Fruit fly (Drosophila melanogaster) whole organism, prepupa: ENCODE results near the gene Top3beta.

Experiments
- Blimp-1 ChIP-seq: fragments of 200-800 bp; sonication (Bioruptor generic); optimal IDR thresholded peaks from 3 replicates; lab custom pipeline; 2017; ENCODE audit warnings: missing biosample characterization, missing genetic modification characterization, mild to moderate bottlenecking, moderate library complexity, missing genetic modification reagents
- CG10631 ChIP-seq: fragments of 200-800 bp; sonication (Bioruptor generic); optimal IDR thresholded peaks from 2 replicates; lab custom pipeline; 2016; ENCODE audit warnings: missing biosample characterization, missing genetic modification characterization
- CG11294 ChIP-seq: fragments of 200-800 bp; sonication (Bioruptor generic); IDR thresholded peaks from 2 replicates; pipeline ENCODE4 v1.3.6; 2022; ENCODE audit warnings: missing biosample characterization, missing genetic modification characterization
- CG11762 ChIP-seq: fragments of 200-800 bp; sonication (Bioruptor generic); optimal IDR thresholded peaks from 3 replicates; lab custom pipeline; 2016; ENCODE audit warnings: missing biosample characterization, missing genetic modification characterization; ENCODE audit not compliant: insufficient read depth
- CG11902 ChIP-seq: fragments of 200-800 bp; sonication (Bioruptor generic); optimal IDR thresholded peaks from 3 replicates; lab custom pipeline; 2016; ENCODE audit warnings: missing biosample characterization, missing genetic modification characterization
- CG15336 ChIP-seq: fragments of 200-800 bp; sonication (Bioruptor generic); IDR thresholded peaks from 2 replicates; pipeline ENCODE4 v1.3.6; 2022; ENCODE audit warnings: missing biosample characterization, missing genetic modification characterization
- CG1621 ChIP-seq: fragments of 200-800 bp; sonication (Bioruptor generic); optimal IDR thresholded peaks from 3 replicates; lab custom pipeline; 2018; ENCODE audit warnings: missing biosample characterization, mild to moderate bottlenecking, missing genetic modification characterization
- CG16779 ChIP-seq: fragments of 200-800 bp; sonication (Bioruptor generic); optimal IDR thresholded peaks from 3 replicates; lab custom pipeline; 2017; ENCODE audit warnings: missing biosample characterization, mild to moderate bottlenecking, missing genetic modification characterization
- CG3032 ChIP-seq: fragments of 200-800 bp; optimal IDR thresholded peaks from 2 replicates; lab custom pipeline; 2019; ENCODE audit warnings: missing biosample characterization, mild to moderate bottlenecking, missing genetic modification characterization, moderate library complexity
- CG31627 ChIP-seq: fragments of 200-800 bp; sonication (Bioruptor generic); optimal IDR thresholded peaks from 3 replicates; lab custom pipeline; 2016; ENCODE audit warnings: missing biosample characterization, missing genetic modification characterization
- CG32006 ChIP-seq: fragments of 200-800 bp; sonication (Bioruptor generic); optimal IDR thresholded peaks from 3 replicates; lab custom pipeline; 2017; ENCODE audit warnings: missing biosample characterization, mild to moderate bottlenecking, missing genetic modification characterization
- CG34406 ChIP-seq: fragments of 200-800 bp; sonication (Bioruptor generic); optimal IDR thresholded peaks from 3 replicates; lab custom pipeline; 2016; ENCODE audit warnings: missing biosample characterization, missing genetic modification characterization
- CG3919 ChIP-seq: fragments of 200-800 bp; sonication (Bioruptor generic); optimal IDR thresholded peaks from 3 replicates; lab custom pipeline; 2016; ENCODE audit warnings: missing biosample characterization, missing genetic modification characterization
- CG4318 ChIP-seq: fragments of 200-800 bp; sonication (Bioruptor generic); optimal IDR thresholded peaks from 3 replicates; lab custom pipeline; 2017; ENCODE audit warnings: missing biosample characterization, mild to moderate bottlenecking, missing genetic modification characterization
- CG6163 ChIP-seq: fragments of 200-800 bp; sonication (Bioruptor generic); IDR thresholded peaks from 3 replicates; pipeline ENCODE4 v1.3.6; 2022; ENCODE audit warnings: missing biosample characterization, missing genetic modification characterization
- CG6276 ChIP-seq: fragments of 200-800 bp; sonication (Bioruptor generic); optimal IDR thresholded peaks from 2 replicates; lab custom pipeline; 2017; ENCODE audit warnings: missing biosample characterization, mild to moderate bottlenecking, missing genetic modification characterization
- CG6792 ChIP-seq: fragments of 200-800 bp; sonication (Bioruptor generic); optimal IDR thresholded peaks from 3 replicates; lab custom pipeline; 2016; ENCODE audit warnings: missing biosample characterization, missing genetic modification characterization
- CG6808 ChIP-seq: fragments of 200-800 bp; sonication (Bioruptor generic); optimal IDR thresholded peaks from 3 replicates; lab custom pipeline; 2017; ENCODE audit warnings: missing biosample characterization, missing genetic modification characterization, mild to moderate bottlenecking, moderate library complexity, missing genetic modification reagents
- CG6854 ChIP-seq: fragments of 200-800 bp; sonication (Bioruptor generic); optimal IDR thresholded peaks from 2 replicates; lab custom pipeline; 2017; ENCODE audit warnings: missing biosample characterization, mild to moderate bottlenecking, missing genetic modification characterization
- CG7368 ChIP-seq: fragments of 200-800 bp; sonication (Bioruptor generic); optimal IDR thresholded peaks from 3 replicates; lab custom pipeline; 2016; ENCODE audit warnings: missing biosample characterization, missing genetic modification characterization
- CG8119 ChIP-seq: fragments of 200-800 bp; sonication (Bioruptor generic); IDR thresholded peaks from 3 replicates; pipeline ENCODE4 v1.3.6; 2022; ENCODE audit warnings: missing biosample characterization, missing genetic modification characterization
- CG8319 ChIP-seq: fragments of 200-800 bp; sonication (Bioruptor generic); optimal IDR thresholded peaks from 3 replicates; lab custom pipeline; 2016; ENCODE audit warnings: missing biosample characterization, missing genetic modification characterization
- CG8632 ChIP-seq: fragments of 200-800 bp; sonication (Bioruptor generic); optimal IDR thresholded peaks from 3 replicates; lab custom pipeline; 2016; ENCODE audit warnings: missing biosample characterization, missing genetic modification characterization
- CG9139 ChIP-seq: fragments of 200-800 bp; sonication (Bioruptor generic); optimal IDR thresholded peaks from 3 replicates; lab custom pipeline; 2017; ENCODE audit warnings: missing biosample characterization, mild to moderate bottlenecking, missing genetic modification characterization
- Eip75B ChIP-seq: fragments of 200-800 bp; sonication (Bioruptor generic); optimal IDR thresholded peaks from 3 replicates; lab custom pipeline; 2016; ENCODE audit warnings: missing biosample characterization, missing genetic modification characterization
- Eip78C ChIP-seq: fragments of 200-800 bp; sonication (Bioruptor generic); peaks from one replicate; lab custom pipeline; 2016; ENCODE audit warnings: missing biosample characterization, missing genetic modification characterization
- Eip93F ChIP-seq: fragments of 200-800 bp; sonication (Bioruptor generic); optimal IDR thresholded peaks from 2 replicates; lab custom pipeline; 2016; ENCODE audit warnings: missing biosample characterization, mild to moderate bottlenecking, missing genetic modification characterization
- Ets21C ChIP-seq: fragments of 200-800 bp; sonication (Bioruptor generic); optimal IDR thresholded peaks from 3 replicates; lab custom pipeline; 2016; ENCODE audit warnings: missing biosample characterization, missing genetic modification characterization
- Ets96B ChIP-seq: fragments of 200-800 bp; optimal IDR thresholded peaks from 2 replicates; lab custom pipeline; 2019; ENCODE audit warnings: missing biosample characterization, mild to moderate bottlenecking, missing genetic modification characterization, moderate library complexity
- Gug ChIP-seq: fragments of 200-800 bp; sonication (Bioruptor generic); IDR thresholded peaks from 2 replicates; pipeline ENCODE4 v1.3.6; 2022; ENCODE audit warnings: missing biosample characterization, missing genetic modification characterization
- Hr38 ChIP-seq: sonication (Bioruptor generic); optimal IDR thresholded peaks from 2 replicates; lab custom pipeline; 2016; ENCODE audit warnings: missing biosample characterization, missing genetic modification characterization
- Hr39 ChIP-seq: fragments of 200-800 bp; sonication (Bioruptor generic); optimal IDR thresholded peaks from 2 replicates; lab custom pipeline; 2016; ENCODE audit warnings: missing biosample characterization, missing genetic modification characterization
- Hr4 ChIP-seq: fragments of 200-800 bp; sonication (Bioruptor generic); optimal IDR thresholded peaks from 3 replicates; lab custom pipeline; 2016; ENCODE audit warnings: missing biosample characterization, missing genetic modification characterization
- Lpt ChIP-seq: fragments of 200-800 bp; sonication (Bioruptor generic); optimal IDR thresholded peaks from 3 replicates; lab custom pipeline; 2016; ENCODE audit warnings: missing biosample characterization, missing genetic modification characterization
- Met ChIP-seq: fragments of 200-800 bp; sonication (Bioruptor generic); optimal IDR thresholded peaks from 3 replicates; lab custom pipeline; 2016; ENCODE audit warnings: missing biosample characterization, missing genetic modification characterization
- Smox ChIP-seq: fragments of 200-800 bp; sonication (Bioruptor generic); optimal IDR thresholded peaks from 3 replicates; lab custom pipeline; 2016; ENCODE audit warnings: missing biosample characterization, missing genetic modification characterization
- Sox102F ChIP-seq: fragments of 200-800 bp; sonication (Bioruptor generic); optimal IDR thresholded peaks from 2 replicates; lab custom pipeline; 2016; ENCODE audit warnings: missing biosample characterization, mild to moderate bottlenecking, missing genetic modification characterization
- Sox14 ChIP-seq: fragments of 200-800 bp; sonication (Bioruptor generic); optimal IDR thresholded peaks from 3 replicates; lab custom pipeline; 2016; ENCODE audit warnings: missing biosample characterization, missing genetic modification characterization
- Sox15 ChIP-seq: fragments of 200-800 bp; sonication (Bioruptor generic); optimal IDR thresholded peaks from 3 replicates; lab custom pipeline; 2016; ENCODE audit warnings: missing biosample characterization, missing genetic modification characterization
- acj6 ChIP-seq: fragments of 200-800 bp; sonication (Bioruptor generic); optimal IDR thresholded peaks from 3 replicates; lab custom pipeline; 2016; ENCODE audit warnings: missing biosample characterization, missing genetic modification characterization
- cyc ChIP-seq: fragments of 200-800 bp; sonication (Bioruptor generic); optimal IDR thresholded peaks from 3 replicates; lab custom pipeline; 2016; ENCODE audit warnings: missing biosample characterization, missing genetic modification characterization
- dac ChIP-seq: fragments of 200-800 bp; sonication (Bioruptor generic); optimal IDR thresholded peaks from 2 replicates; lab custom pipeline; 2017; ENCODE audit warnings: missing biosample characterization, mild to moderate bottlenecking, missing genetic modification characterization
- dsx ChIP-seq: fragments of 200-800 bp; optimal IDR thresholded peaks from 3 replicates; lab custom pipeline; 2019; ENCODE audit warnings: missing biosample characterization, mild to moderate bottlenecking, missing genetic modification characterization, moderate library complexity; ENCODE audit not compliant: poor library complexity, severe bottlenecking
- eg ChIP-seq: fragments of 200-800 bp; sonication (Bioruptor generic); IDR thresholded peaks from 3 replicates; pipeline ENCODE4 v1.3.6; 2022; ENCODE audit warnings: missing biosample characterization, missing genetic modification characterization
- esn ChIP-seq: fragments of 200-800 bp; sonication (Bioruptor generic); optimal IDR thresholded peaks from 2 replicates; lab custom pipeline; 2016; ENCODE audit warnings: missing biosample characterization, mild to moderate bottlenecking, missing genetic modification characterization, moderate library complexity
- fd59A ChIP-seq: fragments of 200-800 bp; sonication (Bioruptor generic); optimal IDR thresholded peaks from 2 replicates; lab custom pipeline; 2017; ENCODE audit warnings: missing biosample characterization, mild to moderate bottlenecking, missing genetic modification characterization, missing genetic modification reagents
- fkh ChIP-seq: fragments of 200-800 bp; sonication (Bioruptor generic); optimal IDR thresholded peaks from 3 replicates; lab custom pipeline; 2017; ENCODE audit warnings: missing biosample characterization, mild to moderate bottlenecking, missing genetic modification characterization, moderate library complexity
- lz ChIP-seq: fragments of 200-800 bp; sonication (Bioruptor generic); optimal IDR thresholded peaks from 3 replicates; lab custom pipeline; 2016; ENCODE audit warnings: missing biosample characterization, missing genetic modification characterization
- salr ChIP-seq, 2 experiments: fragments of 200-800 bp; sonication (Bioruptor generic); optimal IDR thresholded peaks; 3 replicates each; lab custom pipeline; 2016 to 2018; ENCODE audit warnings: missing biosample characterization in 2 of 2, missing genetic modification characterization in 2 of 2, mild to moderate bottlenecking in 1 of 2
- spab ChIP-seq: fragments of 200-800 bp; sonication (Bioruptor generic); optimal IDR thresholded peaks from 2 replicates; lab custom pipeline; 2017; ENCODE audit warnings: missing biosample characterization, mild to moderate bottlenecking, missing genetic modification characterization, missing genetic modification reagents
- ss ChIP-seq, 2 experiments: fragments of 200-800 bp; sonication (Bioruptor generic); optimal IDR thresholded peaks; 2 replicates in 1 of 2; 3 replicates in 1 of 2; lab custom pipeline; 2017 to 2018; ENCODE audit warnings: mild to moderate bottlenecking in 2 of 2, missing biosample characterization in 2 of 2, missing genetic modification characterization in 2 of 2, moderate library complexity in 1 of 2
- svp ChIP-seq: fragments of 200-800 bp; sonication (Bioruptor generic); peaks from one replicate; lab custom pipeline; 2016; ENCODE audit warnings: missing biosample characterization, missing genetic modification characterization
- topi ChIP-seq: fragments of 200-800 bp; sonication (Bioruptor generic); optimal IDR thresholded peaks from 3 replicates; lab custom pipeline; 2016; ENCODE audit warnings: missing biosample characterization, missing genetic modification characterization

The Top3beta gene

DNA sequence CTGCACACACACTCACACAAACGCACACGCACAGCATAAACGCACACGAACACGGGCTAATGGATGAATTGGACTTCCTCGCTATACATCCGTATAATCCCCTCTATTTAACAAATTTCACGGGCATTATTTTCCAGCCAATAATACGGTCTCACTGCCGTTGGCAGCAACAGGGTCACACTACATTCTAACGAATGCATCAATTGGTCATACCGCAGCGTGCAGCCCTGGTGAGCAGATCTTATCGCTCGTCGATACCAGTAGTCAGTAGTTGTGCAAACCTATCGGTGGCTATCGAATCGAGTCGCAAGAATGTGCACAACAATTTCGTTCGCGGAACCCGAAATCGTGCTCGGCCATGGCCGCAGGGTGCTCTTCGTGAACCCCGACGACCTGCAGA lies at the start of gene Top3beta, which contains the start of gene wuho:
Gene Top3beta, minus strand, starts transcription at position 149 of the 400 bp plus-strand sequence.
Gene wuho, plus strand, starts transcription at position 259 of the 400 bp plus-strand sequence.
- TF ChIP-seq Hr39 (GFP tag; lab: Kevin White, UChicago) (no peak), topi (GFP tag; lab: Kevin White, UChicago) (no peak), Eip75B (no peak), CG6854 (no peak), CG34406 (GFP tag; lab: Kevin White, UChicago) (no peak), CG16779 (tag; lab: Kevin White, UChicago) (no peak), ss (GFP tag; optimal IDR thresholded peaks at IDR 0.05; lab: Kevin White, UChicago) (no peak), CG6276 (GFP tag; lab: Kevin White, UChicago) (no peak), CG32006 (GFP tag; lab: Kevin White, UChicago) (no peak), Eip78C (peak; percentile 7), CG8319 (GFP tag; lab: Kevin White, UChicago) (no peak), Sox14 (GFP tag; lab: Kevin White, UChicago) (peak; percentile 24), eg (no peak), CG6792 (no peak), CG31627 (GFP tag; lab: Kevin White, UChicago) (peak; percentile 7), Blimp-1 (GFP tag; lab: Kevin White, UChicago) (no peak), dsx (peak; percentile 49), CG6808 (GFP tag; lab: Kevin White, UChicago) (no peak), Ets96B (tag; lab: Kevin White, UChicago) (no peak), Hr38 (GFP tag; lab: Kevin White, UChicago) (no peak), Met (GFP tag; lab: Kevin White, UChicago) (no peak), Lpt (GFP tag; lab: Kevin White, UChicago) (no peak), Sox102F (no peak), svp (GFP tag; lab: Kevin White, UChicago) (no peak), salr (GFP tag; optimal IDR thresholded peaks at IDR 0.05; lab: Kevin White, UChicago) (no peak), Eip93F (GFP tag; lab: Kevin White, UChicago) (no peak), esn (GFP tag; lab: Kevin White, UChicago) (peak; percentile 48), CG8119 (GFP tag; lab: Robert Waterston, UW) (no peak), CG15336 (no peak; the same call in 1 of the 2 replicates), CG11902 (GFP tag; lab: Kevin White, UChicago) (no peak), acj6 (GFP tag; lab: Kevin White, UChicago) (no peak), lz (GFP tag; lab: Kevin White, UChicago) (peak; percentile 32), CG6163 (GFP tag; lab: Robert Waterston, UW) (0 out of 3 replicates have a peak, but pooled peaks have one; percentile 29), CG10631 (no peak), spab (no peak), CG3919 (GFP tag; lab: Kevin White, UChicago) (no peak), fd59A (GFP tag; lab: Kevin White, UChicago) (no peak), fkh (GFP tag; lab: Kevin White, UChicago) (no peak), CG3032 (tag; lab: Kevin White, UChicago) (no peak), Sox15 (GFP tag; lab: Kevin White, UChicago) (no peak), CG4318 (GFP tag; lab: Kevin White, UChicago) (no peak), CG1621 (peak; percentile 98), CG8632 (GFP tag; lab: Kevin White, UChicago) (no peak), CG11294 (GFP tag; lab: Robert Waterston, UW) (no peak), Smox (GFP tag; lab: Kevin White, UChicago) (no peak), dac (GFP tag; lab: Kevin White, UChicago) (no peak), CG11762 (GFP tag; lab: Kevin White, UChicago) (no peak), CG9139 (GFP tag; lab: Kevin White, UChicago) (no peak), cyc (peak; percentile 28), Ets21C (GFP tag; lab: Kevin White, UChicago) (no peak), Hr4 (no peak), CG7368 (GFP tag; lab: Kevin White, UChicago) (no peak), Gug (GFP tag; lab: Robert Waterston, UW) (no peak)
